Worm (Caenorhabditis elegans): ENCODE measurements around the gene Y37A1B.4.

DNA sequence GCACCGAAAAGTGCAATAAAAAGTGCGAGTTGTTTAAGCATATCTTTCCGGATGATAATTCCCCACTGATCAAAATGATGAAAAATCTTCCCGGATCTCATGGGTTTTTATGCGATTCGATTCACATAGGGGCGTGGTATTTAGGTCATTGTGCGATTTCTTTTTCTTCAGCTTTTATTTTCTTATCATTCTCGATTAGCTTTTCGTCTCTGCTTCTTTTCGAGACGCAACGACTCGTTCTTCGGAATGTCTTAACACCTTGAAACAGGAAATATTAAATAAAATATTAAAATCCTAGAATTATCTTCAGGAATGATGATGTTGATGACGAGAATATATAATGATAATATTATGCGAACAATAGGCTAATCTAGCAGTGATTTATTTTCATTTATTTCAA is 16.8 kb downstream of the Y37A1B.4 start, which contains the start of gene Y37A1B.7:
- no peak for TF ChIP-seq egl-27 (tag; optimal IDR thresholded peaks at IDR 0.05)
- TF ChIP-seq nhr-76 (tag; optimal IDR thresholded peaks at IDR 0.05) = no peak
- no peak for TF ChIP-seq nhr-237 (tag; optimal IDR thresholded peaks at IDR 0.05)
- no peak for TF ChIP-seq fkh-10 (GFP tag; optimal IDR thresholded peaks at IDR 0.05)
- no peak for TF ChIP-seq zag-1 (tag; optimal IDR thresholded peaks at IDR 0.05)
- no peak for TF ChIP-seq skn-1 (tag; optimal IDR thresholded peaks at IDR 0.05)
- no peak for TF ChIP-seq pqm-1 (tag; optimal IDR thresholded peaks at IDR 0.05)
- no peak for TF ChIP-seq elt-2 (tag; optimal IDR thresholded peaks at IDR 0.05)
- TF ChIP-seq nhr-77 (tag; optimal IDR thresholded peaks at IDR 0.05) = no peak
- TF ChIP-seq daf-12 (tag; optimal IDR thresholded peaks at IDR 0.05) = no peak
- TF ChIP-seq ztf-4 (tag; optimal IDR thresholded peaks at IDR 0.05) = no peak

Measured in whole organism, L3 larva.